Worm (Caenorhabditis elegans) whole organism, L4/young adult: Measurements from ENCODE around the gene F31F7.1.

Experiments used
- dao-5 ChIP-seq: sonication (generic microtip); optimal IDR thresholded peaks from 2 replicates; lab custom pipeline; 2016; ENCODE audit warnings: missing genotype, missing genetic modification characterization, moderate library complexity, missing compliant biosample characterization
- him-1 ChIP-seq: sonication (generic microtip); optimal IDR thresholded peaks from 2 replicates; lab custom pipeline; 2016; ENCODE audit warnings: missing genotype, missing genetic modification reagents, missing genetic modification characterization, missing compliant biosample characterization

ce11 chrV:6233952-6234351, 42.3 kb upstream of the F31F7.1 start:
- no peak for TF ChIP-seq dao-5 (tag; lab: Kevin White, UChicago)
- no peak for TF ChIP-seq him-1
